Fruit fly (Drosophila melanogaster) whole organism, embryonic: ENCODE measurements around the gene CG5937.

ENCODE experiments used
- Atf6 ChIP-seq: fragments of 200-800 bp; sonication (Bioruptor generic); IDR thresholded peaks from 2 replicates; pipeline ENCODE4 v1.3.6; 2022; ENCODE audit warnings: missing biosample characterization, missing genetic modification characterization
- Bgb ChIP-seq: fragments of 200-800 bp; sonication (Bioruptor generic); IDR thresholded peaks from 2 replicates; pipeline ENCODE4 v1.3.6; 2022; ENCODE audit warnings: missing biosample characterization, missing genetic modification characterization; ENCODE audit not compliant: partially characterized antibody
- Blimp-1 ChIP-seq: fragments of 200-800 bp; sonication (Bioruptor generic); optimal IDR thresholded peaks from 3 replicates; lab custom pipeline; 2018; ENCODE audit warnings: missing biosample characterization, missing genetic modification characterization, mild to moderate bottlenecking, moderate library complexity, missing genetic modification reagents
- BtbVII ChIP-seq: fragments of 200-800 bp; sonication (Bioruptor generic); optimal IDR thresholded peaks from 3 replicates; lab custom pipeline; 2017; ENCODE audit warnings: missing biosample characterization, mild to moderate bottlenecking, missing genetic modification characterization
- C15 ChIP-seq: fragments of 200-800 bp; sonication (Bioruptor generic); IDR thresholded peaks from 3 replicates; pipeline ENCODE4 v1.3.6; 2022; ENCODE audit warnings: missing biosample characterization, missing genetic modification characterization
- CG10543 ChIP-seq: fragments of 200-800 bp; sonication (Bioruptor generic); optimal IDR thresholded peaks from 3 replicates; lab custom pipeline; 2017; ENCODE audit warnings: missing biosample characterization, mild to moderate bottlenecking, missing genetic modification characterization, moderate library complexity
- CG10959 ChIP-seq: fragments of 200-800 bp; sonication (Bioruptor generic); IDR thresholded peaks from 2 replicates; pipeline ENCODE4 v1.3.6; 2022; ENCODE audit warnings: missing biosample characterization, missing genetic modification characterization
- CG11247 ChIP-seq: fragments of 200-800 bp; sonication (Bioruptor generic); IDR thresholded peaks from 2 replicates; pipeline ENCODE4 v1.3.6; 2022; ENCODE audit warnings: missing biosample characterization, missing genetic modification characterization
- CG12744 ChIP-seq: fragments of 200-800 bp; sonication (Bioruptor generic); optimal IDR thresholded peaks from 2 replicates; lab custom pipeline; 2016; ENCODE audit warnings: missing biosample characterization, missing genetic modification characterization
- CG14860 ChIP-seq: fragments of 200-800 bp; sonication (Bioruptor generic); IDR thresholded peaks from 3 replicates; pipeline ENCODE4 v1.3.6; 2022; ENCODE audit warnings: missing biosample characterization, missing genetic modification characterization; ENCODE audit not compliant: partially characterized antibody
- CG15479 ChIP-seq: fragments of 200-800 bp; sonication (Bioruptor generic); optimal IDR thresholded peaks from 3 replicates; lab custom pipeline; 2019; ENCODE audit warnings: missing biosample characterization, mild to moderate bottlenecking, missing genetic modification characterization, moderate library complexity
- CG15601 ChIP-seq: fragments of 200-800 bp; sonication (Bioruptor generic); optimal IDR thresholded peaks from 3 replicates; lab custom pipeline; 2019; ENCODE audit warnings: missing biosample characterization, mild to moderate bottlenecking, missing genetic modification characterization, moderate library complexity
- CG16779 ChIP-seq: fragments of 200-800 bp; sonication (Bioruptor generic); IDR thresholded peaks from 2 replicates; pipeline ENCODE4 v1.3.6; 2022; ENCODE audit warnings: missing biosample characterization, missing genetic modification characterization
- CG17568 ChIP-seq: fragments of 200-800 bp; sonication (Bioruptor generic); optimal IDR thresholded peaks from 2 replicates; lab custom pipeline; 2018; ENCODE audit warnings: missing biosample characterization, mild to moderate bottlenecking, missing genetic modification characterization, moderate library complexity
- CG18476 ChIP-seq: fragments of 200-800 bp; sonication (Bioruptor generic); optimal IDR thresholded peaks from 2 replicates; lab custom pipeline; 2016; ENCODE audit warnings: missing biosample characterization, mild to moderate bottlenecking, missing genetic modification characterization
- CG4617 ChIP-seq: fragments of 200-800 bp; sonication (Bioruptor generic); optimal IDR thresholded peaks from 3 replicates; lab custom pipeline; 2016; ENCODE audit warnings: missing biosample characterization, missing genetic modification characterization, borderline replicate concordance
- CG6689 ChIP-seq: fragments of 200-800 bp; sonication (Bioruptor generic); IDR thresholded peaks from 2 replicates; pipeline ENCODE4 v1.3.6; 2022; ENCODE audit warnings: missing biosample characterization, missing genetic modification characterization
- CG6765 ChIP-seq: fragments of 200-800 bp; sonication (Bioruptor generic); optimal IDR thresholded peaks from 3 replicates; lab custom pipeline; 2017; ENCODE audit warnings: missing biosample characterization, mild to moderate bottlenecking, missing genetic modification characterization
- CG7357 ChIP-seq: fragments of 200-800 bp; sonication (Bioruptor generic); IDR thresholded peaks from 3 replicates; pipeline ENCODE4 v1.3.6; 2022; ENCODE audit warnings: missing biosample characterization, missing genetic modification characterization
- CG7372 ChIP-seq: fragments of 200-800 bp; sonication (Bioruptor generic); IDR thresholded peaks from 2 replicates; pipeline ENCODE4 v1.3.6; 2022; ENCODE audit warnings: missing biosample characterization, missing genetic modification characterization
- CG8281 ChIP-seq: fragments of 200-800 bp; sonication (Bioruptor generic); optimal IDR thresholded peaks from 2 replicates; lab custom pipeline; 2018; ENCODE audit warnings: missing biosample characterization, mild to moderate bottlenecking, missing genetic modification characterization, moderate library complexity
- CG8478 ChIP-seq: fragments of >200 bp; optimal IDR thresholded peaks from 2 replicates; lab custom pipeline; 2018
- CG9932 ChIP-seq: fragments of 200-800 bp; sonication (Bioruptor generic); IDR thresholded peaks from 2 replicates; pipeline ENCODE4 v1.3.6; 2022; ENCODE audit warnings: missing biosample characterization, missing genetic modification characterization
- H2.0 ChIP-seq: fragments of 200-800 bp; sonication (Bioruptor generic); IDR thresholded peaks from 2 replicates; pipeline ENCODE4 v1.3.6; 2022; ENCODE audit warnings: missing biosample characterization, missing genetic modification characterization
- Hey ChIP-seq: fragments of 200-800 bp; sonication (Bioruptor generic); optimal IDR thresholded peaks from 3 replicates; lab custom pipeline; 2018; ENCODE audit warnings: missing biosample characterization, mild to moderate bottlenecking, missing genetic modification characterization
- Hmr ChIP-seq: fragments of 200-800 bp; sonication (Bioruptor generic); optimal IDR thresholded peaks from 3 replicates; lab custom pipeline; 2017; ENCODE audit warnings: mild to moderate bottlenecking, missing biosample characterization, missing genetic modification reagents, missing genetic modification characterization
- NC2α ChIP-seq: fragments of 200-800 bp; sonication (Bioruptor generic); optimal IDR thresholded peaks from 2 replicates; lab custom pipeline; 2016; ENCODE audit warnings: missing biosample characterization, missing genetic modification characterization
- NK7.1 ChIP-seq: fragments of 200-800 bp; sonication (Bioruptor generic); optimal IDR thresholded peaks from 3 replicates; lab custom pipeline; 2016; ENCODE audit warnings: missing biosample characterization, missing genetic modification characterization
- Opbp ChIP-seq: fragments of 200-800 bp; sonication (Bioruptor generic); IDR thresholded peaks from 3 replicates; pipeline ENCODE4 v1.3.6; 2022; ENCODE audit warnings: missing biosample characterization, missing genetic modification characterization; ENCODE audit not compliant: partially characterized antibody
- Sry-β ChIP-seq: fragments of 200-800 bp; sonication (Bioruptor generic); optimal IDR thresholded peaks from 2 replicates; lab custom pipeline; 2018; ENCODE audit warnings: missing biosample characterization, mild to moderate bottlenecking, missing genetic modification characterization, moderate library complexity
- Taf1 ChIP-seq: fragments of 200-800 bp; sonication (Bioruptor generic); IDR thresholded peaks from 2 replicates; pipeline ENCODE4 v1.3.6; 2022; ENCODE audit warnings: missing biosample characterization, missing genetic modification characterization
- chinmo ChIP-seq: fragments of 200-800 bp; sonication (Bioruptor generic); IDR thresholded peaks from 4 replicates; pipeline ENCODE4 v1.3.6; 2022; ENCODE audit warnings: missing biosample characterization, missing genetic modification characterization; ENCODE audit not compliant: partially characterized antibody
- chm ChIP-seq: fragments of 200-800 bp; sonication (Bioruptor generic); IDR thresholded peaks from 2 replicates; pipeline ENCODE4 v1.3.6; 2022; ENCODE audit warnings: missing biosample characterization, missing genetic modification characterization
- crc ChIP-seq: fragments of 200-800 bp; sonication (Bioruptor generic); optimal IDR thresholded peaks from 2 replicates; lab custom pipeline; 2016; ENCODE audit warnings: missing biosample characterization, missing genetic modification characterization
- da ChIP-seq: fragments of 200-800 bp; sonication (Bioruptor generic); optimal IDR thresholded peaks from 2 replicates; lab custom pipeline; 2016; ENCODE audit warnings: missing biosample characterization, missing genetic modification characterization
- dmrt11E ChIP-seq: fragments of 200-800 bp; sonication (Bioruptor generic); optimal IDR thresholded peaks from 3 replicates; lab custom pipeline; 2018; ENCODE audit warnings: missing biosample characterization, mild to moderate bottlenecking, missing genetic modification characterization, moderate library complexity
- fd102C ChIP-seq: fragments of 200-800 bp; sonication (Bioruptor generic); optimal IDR thresholded peaks from 2 replicates; lab custom pipeline; 2018; ENCODE audit warnings: missing biosample characterization, mild to moderate bottlenecking, missing genetic modification characterization, moderate library complexity
- gcm ChIP-seq: fragments of 200-800 bp; sonication (Bioruptor generic); optimal IDR thresholded peaks from 2 replicates; lab custom pipeline; 2019; ENCODE audit warnings: missing biosample characterization, mild to moderate bottlenecking, missing genetic modification characterization, moderate library complexity
- gfzf ChIP-seq: fragments of 200-800 bp; sonication (Bioruptor generic); optimal IDR thresholded peaks from 2 replicates; lab custom pipeline; 2016; ENCODE audit warnings: missing biosample characterization, mild to moderate bottlenecking, missing genetic modification characterization, moderate library complexity
- nerfin-1 ChIP-seq: fragments of 200-800 bp; sonication (Bioruptor generic); optimal IDR thresholded peaks from 3 replicates; lab custom pipeline; 2019; ENCODE audit warnings: missing biosample characterization, mild to moderate bottlenecking, missing genetic modification characterization, moderate library complexity
- oc ChIP-seq: fragments of 200-800 bp; sonication (Bioruptor generic); optimal IDR thresholded peaks from 2 replicates; lab custom pipeline; 2018; ENCODE audit warnings: missing biosample characterization, mild to moderate bottlenecking, missing genetic modification characterization, moderate library complexity
- pan ChIP-seq, 4 experiments: fragments of >200 bp in 3 of 4; fragments of 200-800 bp in 1 of 4; sonication (Bioruptor generic) in 1 of 4; optimal IDR thresholded peaks in 3 of 4; IDR thresholded peaks in 1 of 4; 2 replicates each; pipeline versions ENCODE4 v1.3.6 to Lab custom; 2017 to 2022; ENCODE audit warnings: missing biosample characterization in 2 of 4, missing genetic modification characterization in 2 of 4, mixed read lengths in 1 of 4
- pros ChIP-seq: fragments of 200-800 bp; sonication (Bioruptor generic); optimal IDR thresholded peaks from 3 replicates; lab custom pipeline; 2019; ENCODE audit warnings: missing biosample characterization, mild to moderate bottlenecking, missing genetic modification characterization, moderate library complexity
- psq ChIP-seq: fragments of 200-800 bp; sonication (Bioruptor generic); optimal IDR thresholded peaks from 2 replicates; lab custom pipeline; 2017; ENCODE audit warnings: missing biosample characterization, missing genetic modification characterization
- ranshi ChIP-seq: fragments of 200-800 bp; sonication (Bioruptor generic); IDR thresholded peaks from 2 replicates; pipeline ENCODE4 v1.3.6; 2022; ENCODE audit warnings: missing biosample characterization, missing genetic modification characterization
- sc ChIP-seq, 3 experiments: fragments of >200 bp in 2 of 3; fragments of 200-800 bp in 1 of 3; sonication (Bioruptor generic) in 1 of 3; optimal IDR thresholded peaks; 2 replicates in 2 of 3; 3 replicates in 1 of 3; lab custom pipeline; 2017; ENCODE audit warnings: mild to moderate bottlenecking in 1 of 3, missing biosample characterization in 1 of 3, missing genetic modification characterization in 1 of 3, missing genetic modification reagents in 1 of 3
- schlank ChIP-seq: fragments of 200-800 bp; sonication (Bioruptor generic); optimal IDR thresholded peaks from 2 replicates; lab custom pipeline; 2018; ENCODE audit warnings: missing biosample characterization, mild to moderate bottlenecking, missing genetic modification characterization
- so ChIP-seq: fragments of 200-800 bp; sonication (Bioruptor generic); IDR thresholded peaks from 3 replicates; pipeline ENCODE4 v1.3.6; 2022; ENCODE audit warnings: missing biosample characterization, missing genetic modification characterization
- stwl ChIP-seq: fragments of 200-800 bp; sonication (Bioruptor generic); optimal IDR thresholded peaks from 3 replicates; lab custom pipeline; 2018; ENCODE audit warnings: missing biosample characterization, mild to moderate bottlenecking, missing genetic modification characterization, moderate library complexity

Gene CG5937

dm6 chrX:6031692-6032091, 8.1 kb upstream of the CG5937 start (continued):
- TF ChIP-seq dmrt11E: peak; percentile 83
- TF ChIP-seq Opbp: no peak
- 0 out of 2 replicates have a peak, but pooled peaks have one; percentile 27 for TF ChIP-seq Taf1 (GFP tag; lab: Robert Waterston, UW)
- peak; percentile 67 for TF ChIP-seq CG10543 (GFP tag; lab: Kevin White, UChicago)
- TF ChIP-seq CG15601 (tag; lab: Kevin White, UChicago): peak; percentile 79
- no peak for TF ChIP-seq CG4617 (GFP tag; lab: Kevin White, UChicago)
- peak; percentile 60 for TF ChIP-seq Atf6
- TF ChIP-seq crc (GFP tag; lab: Kevin White, UChicago): peak; percentile 68
- TF ChIP-seq CG8281 (tag; lab: Kevin White, UChicago): peak; percentile 56
- peak; percentile 56 for TF ChIP-seq da
- no peak for TF ChIP-seq Bgb (GFP tag; lab: Robert Waterston, UW)
- peak; percentile 17 for TF ChIP-seq CG12744 (GFP tag; lab: Kevin White, UChicago)
- peak; percentile 78 for TF ChIP-seq nerfin-1 (tag; lab: Kevin White, UChicago)
- TF ChIP-seq ranshi: peak; percentile 76
- peak; percentile 79 for TF ChIP-seq CG10959
- TF ChIP-seq CG8478 (lab: Kevin White, UChicago): no peak
- peak; percentile 78 for TF ChIP-seq CG6689 (GFP tag; lab: Robert Waterston, UW)
- TF ChIP-seq CG9932 (GFP tag; lab: Robert Waterston, UW): peak; percentile 47
- peak; percentile 76 for TF ChIP-seq gcm (GFP tag; lab: Kevin White, UChicago)
- TF ChIP-seq chinmo (GFP tag; lab: Robert Waterston, UW): no peak
- peak; percentile 75 for TF ChIP-seq H2.0 (GFP tag; lab: Robert Waterston, UW)
- no peak for TF ChIP-seq CG7357 (GFP tag; lab: Robert Waterston, UW)
- peak; percentile 45 for TF ChIP-seq fd102C (GFP tag; lab: Kevin White, UChicago)
- peak; percentile 78 for TF ChIP-seq Blimp-1 (GFP tag; lab: Kevin White, UChicago)
- TF ChIP-seq NC2α (GFP tag; lab: Kevin White, UChicago): peak; percentile 56
- no peak for TF ChIP-seq Sry-β (GFP tag; lab: Kevin White, UChicago)
- peak; percentile 60 for TF ChIP-seq CG18476 (GFP tag; lab: Kevin White, UChicago)
- peak; percentile 23 for TF ChIP-seq psq (GFP tag; lab: Kevin White, UChicago)
- peak; percentile 90 for TF ChIP-seq Hey (tag; lab: Kevin White, UChicago)
- peak; percentile 32 for TF ChIP-seq oc (tag; lab: Kevin White, UChicago)
- TF ChIP-seq pan (optimal IDR thresholded peaks at IDR 0.05; lab: Kevin White, UChicago): no peak
- peak in 1 of 2 experiments; percentile 82 for TF ChIP-seq pan (GFP tag; optimal IDR thresholded peaks at IDR 0.05 in 1 of 2, IDR thresholded peaks at IDR 0.05 in 1 of 2)
- no peak for TF ChIP-seq CG15479 (GFP tag; lab: Kevin White, UChicago)
- peak; percentile 69 for TF ChIP-seq CG11247 (GFP tag; lab: Robert Waterston, UW)
- TF ChIP-seq sc (optimal IDR thresholded peaks at IDR 0.05; lab: Kevin White, UChicago): no peak
- peak; percentile 63 for TF ChIP-seq sc (GFP tag; optimal IDR thresholded peaks at IDR 0.05; lab: Kevin White, UChicago)
- TF ChIP-seq pros: peak; percentile 16
- no peak for TF ChIP-seq gfzf (GFP tag; lab: Kevin White, UChicago)
- peak; percentile 43 for TF ChIP-seq CG17568 (GFP tag; lab: Kevin White, UChicago)
- no peak for TF ChIP-seq CG14860
- TF ChIP-seq CG6765: peak; percentile 1
- TF ChIP-seq NK7.1 (GFP tag; lab: Kevin White, UChicago): peak; percentile 55
- TF ChIP-seq schlank (tag; lab: Kevin White, UChicago): peak; percentile 38
- TF ChIP-seq CG16779 (GFP tag; lab: Robert Waterston, UW): no peak
- peak; percentile 71; the same call in 2 of the 3 replicates for TF ChIP-seq so
- TF ChIP-seq stwl (tag; lab: Kevin White, UChicago): no peak
- TF ChIP-seq Hmr: peak; percentile 76
- TF ChIP-seq CG7372 (GFP tag; lab: Robert Waterston, UW): peak; percentile 55; the same call in 1 of the 2 replicates
- TF ChIP-seq BtbVII (GFP tag; lab: Kevin White, UChicago): peak; percentile 56
- no peak for TF ChIP-seq C15 (GFP tag; lab: Robert Waterston, UW)
- TF ChIP-seq chm (GFP tag; lab: Robert Waterston, UW): peak; percentile 86; the same call in 1 of the 2 replicates
